Fruit fly (Drosophila melanogaster) whole organism, adult: ENCODE data around the gene chas.

Source experiments
- CG11617 ChIP-seq: fragments of 200-800 bp; sonication (Bioruptor generic); optimal IDR thresholded peaks from 2 replicates; lab custom pipeline; 2017; ENCODE audit warnings: mild to moderate bottlenecking, missing biosample characterization, missing genetic modification reagents, missing genetic modification characterization
- CG12768 ChIP-seq: fragments of 200-800 bp; sonication (Bioruptor generic); optimal IDR thresholded peaks from 2 replicates; lab custom pipeline; 2017; ENCODE audit warnings: missing biosample characterization, missing genetic modification characterization, mild to moderate bottlenecking, moderate library complexity, missing genetic modification reagents
- CG14711 ChIP-seq: fragments of 200-800 bp; sonication (Bioruptor generic); optimal IDR thresholded peaks from 2 replicates; lab custom pipeline; 2018; ENCODE audit warnings: missing biosample characterization, mild to moderate bottlenecking, missing genetic modification characterization, moderate library complexity
- CG1620 ChIP-seq: fragments of 200-800 bp; sonication (Bioruptor generic); optimal IDR thresholded peaks from 2 replicates; lab custom pipeline; 2016; ENCODE audit warnings: missing biosample characterization, missing genetic modification characterization
- CG33017 ChIP-seq: fragments of 200-800 bp; sonication (Bioruptor generic); optimal IDR thresholded peaks from 2 replicates; lab custom pipeline; 2018; ENCODE audit warnings: missing biosample characterization, mild to moderate bottlenecking, missing genetic modification characterization, moderate library complexity
- CG5204 ChIP-seq: fragments of 200-800 bp; sonication (Bioruptor generic); optimal IDR thresholded peaks from 2 replicates; lab custom pipeline; 2016; ENCODE audit warnings: missing biosample characterization, missing genetic modification characterization
- CG7045 ChIP-seq: fragments of 200-800 bp; sonication (Bioruptor generic); optimal IDR thresholded peaks from 2 replicates; lab custom pipeline; 2017; ENCODE audit warnings: missing biosample characterization, mild to moderate bottlenecking, missing genetic modification characterization
- CG7101 ChIP-seq: fragments of 200-800 bp; sonication (Bioruptor generic); optimal IDR thresholded peaks from 2 replicates; lab custom pipeline; 2018; ENCODE audit warnings: missing biosample characterization, mild to moderate bottlenecking, missing genetic modification characterization, moderate library complexity
- Clk ChIP-seq: fragments of 200-800 bp; sonication (Bioruptor generic); optimal IDR thresholded peaks from 2 replicates; lab custom pipeline; 2017; ENCODE audit warnings: missing biosample characterization, missing genetic modification characterization
- Crg-1 ChIP-seq: fragments of 200-800 bp; sonication (Bioruptor generic); optimal IDR thresholded peaks from 2 replicates; lab custom pipeline; 2016; ENCODE audit warnings: missing biosample characterization, missing genetic modification characterization
- Hr96 ChIP-seq: fragments of 200-800 bp; sonication (Bioruptor generic); optimal IDR thresholded peaks from 2 replicates; lab custom pipeline; 2016; ENCODE audit warnings: missing biosample characterization, missing genetic modification characterization
- Mnt ChIP-seq: fragments of 200-800 bp; sonication (Bioruptor generic); optimal IDR thresholded peaks from 2 replicates; lab custom pipeline; 2016; ENCODE audit warnings: missing biosample characterization, mild to moderate bottlenecking, missing genetic modification characterization
- bab1 ChIP-seq: fragments of 200-800 bp; sonication (Bioruptor generic); optimal IDR thresholded peaks from 3 replicates; lab custom pipeline; 2019; ENCODE audit warnings: missing biosample characterization, mild to moderate bottlenecking, missing genetic modification characterization, moderate library complexity
- cic ChIP-seq: fragments of 200-800 bp; sonication (Bioruptor generic); optimal IDR thresholded peaks from 2 replicates; lab custom pipeline; 2017; ENCODE audit warnings: missing biosample characterization, mild to moderate bottlenecking, missing genetic modification characterization, moderate library complexity
- cnc ChIP-seq, 2 experiments: fragments of >200 bp; optimal IDR thresholded peaks; 2 replicates each; lab custom pipeline; 2017
- kay ChIP-seq: fragments of 200-800 bp; sonication (Bioruptor generic); peaks from one replicate; lab custom pipeline; 2016; ENCODE audit warnings: missing biosample characterization, missing genetic modification characterization, borderline replicate concordance
- ovo ChIP-seq: fragments of 200-800 bp; sonication (Bioruptor generic); optimal IDR thresholded peaks from 2 replicates; lab custom pipeline; 2016; ENCODE audit warnings: missing biosample characterization, missing genetic modification characterization
- pad ChIP-seq: fragments of 200-800 bp; sonication (Bioruptor generic); optimal IDR thresholded peaks from 3 replicates; lab custom pipeline; 2017; ENCODE audit warnings: missing biosample characterization, missing genetic modification characterization, mild to moderate bottlenecking, moderate library complexity, missing genetic modification reagents
- tj ChIP-seq: fragments of 200-800 bp; sonication (Bioruptor generic); optimal IDR thresholded peaks from 3 replicates; lab custom pipeline; 2017; ENCODE audit warnings: missing biosample characterization, mild to moderate bottlenecking, missing genetic modification characterization, moderate library complexity
- toe ChIP-seq: fragments of 200-800 bp; sonication (Bioruptor generic); optimal IDR thresholded peaks from 2 replicates; lab custom pipeline; 2016; ENCODE audit warnings: missing biosample characterization, missing genetic modification characterization

Gene chas

DNA sequence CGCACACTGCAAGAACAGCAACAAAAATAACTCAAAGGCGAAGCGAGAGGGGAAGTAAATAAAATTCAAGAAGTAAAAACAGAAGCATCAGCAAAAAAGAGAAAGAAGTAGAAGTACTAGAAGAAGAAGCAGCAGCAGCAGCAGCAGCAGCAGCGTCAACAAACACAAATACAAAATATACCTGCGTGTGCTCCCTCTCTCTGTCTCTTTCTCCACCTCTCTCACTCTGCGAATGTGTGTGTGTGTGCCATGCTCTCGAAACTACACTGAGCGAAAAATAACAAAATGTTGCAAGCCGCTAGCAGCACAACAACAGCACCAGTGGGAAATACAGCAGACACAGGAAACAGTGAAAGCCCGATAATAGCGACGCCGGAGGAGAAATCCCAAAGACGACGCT is 40.5 kb upstream of the chas start:
- TF ChIP-seq CG7101 (no peak), CG33017 (tag; lab: Kevin White, UChicago) (no peak), bab1 (GFP tag; lab: Kevin White, UChicago) (no peak), tj (peak; percentile 92), kay (no peak), cic (no peak), CG11617 (GFP tag; lab: Kevin White, UChicago) (no peak), toe (GFP tag; lab: Kevin White, UChicago) (no peak), Hr96 (GFP tag; lab: Kevin White, UChicago) (no peak), CG14711 (tag; lab: Kevin White, UChicago) (no peak), pad (GFP tag; lab: Kevin White, UChicago) (peak; percentile 40), CG12768 (GFP tag; lab: Kevin White, UChicago) (no peak)

DNA sequence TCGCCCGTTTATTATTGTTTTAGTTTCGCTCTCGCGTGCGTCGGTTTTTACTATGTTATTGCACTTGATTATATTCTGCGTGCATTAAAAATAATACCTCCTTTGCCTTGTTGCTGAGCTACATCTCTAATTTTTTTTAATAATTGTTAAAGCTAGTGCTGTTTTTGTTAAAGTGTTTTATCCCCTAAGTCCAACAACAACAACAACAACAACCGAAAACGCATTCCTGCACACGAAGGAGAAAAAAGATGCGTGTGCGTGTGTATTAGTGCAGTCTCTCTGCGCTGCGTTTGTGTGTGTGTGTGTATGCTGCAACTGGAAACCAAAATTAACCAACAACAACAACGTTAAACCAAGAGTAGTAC is 39.9 kb upstream of the chas start:
- TF ChIP-seq CG7045 (GFP tag; lab: Kevin White, UChicago) (no peak), pad (GFP tag; lab: Kevin White, UChicago) (peak; percentile 74)

DNA sequence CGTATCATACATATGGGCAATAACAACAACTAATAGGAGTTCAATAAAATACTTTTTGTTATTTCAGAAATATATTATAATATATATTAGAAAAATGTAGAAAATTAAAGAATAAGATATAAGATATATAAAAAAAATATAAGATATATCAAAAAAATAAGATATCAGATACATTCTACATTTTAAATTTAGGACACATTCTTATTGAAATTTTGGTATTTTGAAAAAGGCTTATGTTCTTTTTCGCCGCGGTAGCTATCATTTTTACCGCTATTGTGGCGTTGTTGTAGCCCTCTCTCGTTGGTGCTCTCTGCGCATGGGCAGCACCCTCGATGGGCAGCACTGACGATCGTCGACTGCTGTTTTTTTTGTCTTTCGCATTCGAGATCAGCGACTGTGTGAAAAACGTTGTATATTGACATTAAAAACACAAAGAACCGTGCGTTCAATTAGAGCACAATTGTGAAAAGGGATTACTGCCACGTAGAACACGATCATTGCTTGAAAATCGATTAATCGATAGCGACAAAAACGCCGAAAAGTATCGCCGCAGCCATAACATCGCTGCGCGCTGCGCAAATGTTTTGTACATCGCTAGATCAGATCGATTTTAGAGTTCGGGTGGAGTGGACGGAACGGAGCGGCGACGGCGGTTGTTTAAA is 39.4 kb upstream of the chas start:
- TF ChIP-seq Crg-1 (GFP tag; lab: Kevin White, UChicago) = peak; percentile 47
- no peak for TF ChIP-seq tj
- no peak for TF ChIP-seq cnc (optimal IDR thresholded peaks at IDR 0.05; lab: Kevin White, UChicago)
- TF ChIP-seq CG12768 (GFP tag; lab: Kevin White, UChicago) = no peak
- TF ChIP-seq bab1 (GFP tag; lab: Kevin White, UChicago) = peak; percentile 67
- no peak for TF ChIP-seq CG5204 (GFP tag; lab: Kevin White, UChicago)
- TF ChIP-seq cic = no peak
- no peak for TF ChIP-seq ovo (GFP tag; lab: Kevin White, UChicago)
- peak; percentile 39 for TF ChIP-seq CG1620
- no peak for TF ChIP-seq toe (GFP tag; lab: Kevin White, UChicago)
- peak; percentile 44 for TF ChIP-seq Mnt (GFP tag; lab: Kevin White, UChicago)

DNA sequence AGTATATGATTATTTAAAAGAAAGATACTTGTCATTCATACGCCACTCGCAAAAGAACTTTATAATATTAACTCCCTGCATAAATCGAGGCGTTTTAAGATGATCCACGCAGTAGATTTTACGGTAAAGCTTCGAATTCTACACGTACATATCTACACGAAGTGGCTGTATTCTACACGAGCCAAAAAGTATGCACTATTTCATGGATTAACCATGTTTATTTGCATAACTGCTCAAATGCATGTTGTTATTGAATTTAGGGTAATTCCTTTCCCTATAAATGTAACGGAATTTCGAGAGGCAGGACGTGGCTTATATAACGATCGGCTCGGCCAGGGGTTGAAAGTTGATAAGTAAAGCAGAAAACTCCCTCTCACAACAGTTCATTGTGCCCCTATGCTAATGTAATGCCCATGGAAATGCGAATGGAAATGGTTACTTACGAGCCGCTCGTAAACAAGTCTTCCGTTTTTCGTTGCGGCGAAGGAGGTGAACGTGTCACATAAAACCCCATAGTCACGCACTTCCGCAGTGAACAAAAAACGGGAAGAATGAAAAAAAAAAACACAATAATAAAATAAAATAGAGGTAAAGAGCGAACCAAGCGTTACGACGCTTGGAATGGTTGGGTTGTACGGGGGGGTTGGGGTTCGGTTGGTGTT is 38.6 kb upstream of the chas start:
- TF ChIP-seq bab1 (GFP tag; lab: Kevin White, UChicago) (no peak), pad (GFP tag; lab: Kevin White, UChicago) (no peak), CG7045 (GFP tag; lab: Kevin White, UChicago) (no peak), tj (no peak), Mnt (GFP tag; lab: Kevin White, UChicago) (no peak), Clk (GFP tag; lab: Kevin White, UChicago) (no peak), Crg-1 (GFP tag; lab: Kevin White, UChicago) (no peak), kay (no peak), CG14711 (tag; lab: Kevin White, UChicago) (no peak), CG7101 (no peak), CG5204 (GFP tag; lab: Kevin White, UChicago) (no peak), toe (GFP tag; lab: Kevin White, UChicago) (no peak), CG33017 (tag; lab: Kevin White, UChicago) (no peak), CG1620 (no peak), ovo (GFP tag; lab: Kevin White, UChicago) (no peak), cic (no peak), CG11617 (GFP tag; lab: Kevin White, UChicago) (no peak), CG12768 (GFP tag; lab: Kevin White, UChicago) (no peak), cnc (optimal IDR thresholded peaks at IDR 0.05; lab: Kevin White, UChicago) (no peak)

DNA sequence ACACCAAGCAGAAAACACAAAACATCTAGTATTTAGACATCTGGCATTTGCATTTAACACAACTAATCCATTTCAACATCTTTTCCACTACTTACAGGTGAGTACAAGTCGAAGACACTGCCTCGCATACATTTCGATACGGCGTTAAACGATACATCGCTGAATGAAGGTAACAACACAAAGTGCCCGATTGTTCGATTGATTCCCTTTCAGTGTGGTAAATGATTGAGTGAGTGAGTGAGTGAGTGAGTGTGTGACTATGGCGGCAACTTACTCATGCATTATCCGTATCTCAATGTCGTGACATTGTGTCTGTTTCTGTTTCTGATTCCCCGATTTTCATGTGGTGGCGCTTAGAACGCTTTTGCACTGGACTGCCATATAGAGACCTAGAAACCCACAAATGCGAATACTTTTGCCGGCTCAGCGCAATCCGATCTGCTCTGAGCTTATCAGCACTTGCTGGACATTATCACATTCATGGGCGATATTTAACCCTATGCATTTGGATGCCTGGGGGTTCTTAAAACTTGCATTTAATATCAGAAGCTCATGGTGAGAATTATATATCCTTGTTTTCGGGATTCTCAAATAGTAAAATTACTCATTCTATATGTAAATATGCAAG is 37.7 kb upstream of the chas start:
- TF ChIP-seq cic (no peak), tj (peak; percentile 91)

DNA sequence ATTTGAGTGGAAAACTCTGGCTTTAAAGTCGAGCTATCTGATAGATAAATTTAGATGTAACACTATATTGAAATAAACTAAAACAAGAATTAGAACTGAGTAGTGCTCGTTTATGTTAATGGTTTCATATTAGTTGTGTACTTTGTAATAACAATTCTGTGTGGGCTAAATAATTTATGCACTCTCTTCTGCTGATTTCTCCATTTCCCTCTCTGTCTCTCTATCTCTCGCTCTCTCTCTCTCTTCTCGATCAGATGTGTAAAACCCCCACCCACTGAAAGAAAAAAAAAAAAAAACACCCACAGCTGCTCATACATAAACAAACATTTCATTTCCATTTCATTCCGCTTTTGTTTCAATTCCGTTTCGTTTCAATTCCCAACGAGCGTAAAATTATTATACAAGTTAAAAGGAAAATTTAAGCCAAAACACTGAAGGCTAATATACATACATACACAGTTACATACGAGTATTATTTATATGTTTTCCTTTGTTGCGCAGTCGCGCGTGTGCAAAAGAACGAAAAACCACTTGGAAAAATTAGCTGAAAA is 35.2 kb upstream of the chas start:
- TF ChIP-seq CG12768 (GFP tag; lab: Kevin White, UChicago) (no peak), kay (peak; percentile 66)

DNA sequence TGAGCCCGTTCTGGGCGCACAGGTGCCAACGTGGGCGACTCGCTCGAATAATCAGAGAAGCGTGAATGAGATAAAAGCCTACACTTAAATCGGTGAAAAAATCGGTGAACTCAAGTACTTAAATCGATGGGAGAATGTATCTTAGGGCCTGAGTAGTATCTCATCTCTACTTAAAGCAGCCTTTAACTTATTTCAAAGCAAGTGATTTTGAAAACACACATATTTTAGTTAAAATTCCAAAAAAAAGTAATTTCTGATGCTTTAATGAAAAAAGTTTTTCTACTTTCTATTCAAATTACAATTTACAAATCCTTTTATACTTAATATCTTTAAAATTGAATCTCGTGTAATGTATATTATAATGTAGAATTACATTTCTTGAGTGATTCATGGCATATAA is 34.2 kb upstream of the chas start:
- TF ChIP-seq cic (no peak), toe (GFP tag; lab: Kevin White, UChicago) (no peak), CG1620 (no peak), CG12768 (GFP tag; lab: Kevin White, UChicago) (no peak), CG33017 (tag; lab: Kevin White, UChicago) (no peak), CG11617 (GFP tag; lab: Kevin White, UChicago) (no peak), kay (no peak), bab1 (GFP tag; lab: Kevin White, UChicago) (no peak), Crg-1 (GFP tag; lab: Kevin White, UChicago) (no peak), Clk (GFP tag; lab: Kevin White, UChicago) (no peak), CG7101 (no peak), pad (GFP tag; lab: Kevin White, UChicago) (no peak), Hr96 (GFP tag; lab: Kevin White, UChicago) (no peak), CG14711 (tag; lab: Kevin White, UChicago) (no peak), tj (no peak), CG7045 (GFP tag; lab: Kevin White, UChicago) (no peak), cnc (optimal IDR thresholded peaks at IDR 0.05; lab: Kevin White, UChicago) (no peak), CG5204 (GFP tag; lab: Kevin White, UChicago) (no peak), Mnt (GFP tag; lab: Kevin White, UChicago) (no peak), ovo (GFP tag; lab: Kevin White, UChicago) (no peak)
